Worm (Caenorhabditis elegans) whole organism, young adult: ENCODE results near the gene skih-2.
A peak's percentile ranks its signal among the peaks of the same experiment; 100 is the strongest.

Source experiments
- B0035.1 ChIP-seq: sonication (generic microtip); optimal IDR thresholded peaks from 2 replicates; lab custom pipeline; 2016; ENCODE audit warnings: missing genetic modification characterization, mild to moderate bottlenecking, missing compliant biosample characterization, missing genotype, missing genetic modification reagents
- F57C9.4 ChIP-seq: sonication (generic microtip); optimal IDR thresholded peaks from 2 replicates; lab custom pipeline; 2017; ENCODE audit warnings: mild to moderate bottlenecking, missing genetic modification characterization, missing compliant biosample characterization
- K11D2.4 ChIP-seq: fragments of 200-800 bp; sonication (Bioruptor generic); IDR thresholded peaks from 2 replicates; pipeline ENCODE4 v1.3.6; 2022; ENCODE audit warnings: missing genetic modification reagents, missing genetic modification characterization, missing compliant biosample characterization
- Y53F4B.3 ChIP-seq: fragments of 200-800 bp; sonication (Bioruptor generic); IDR thresholded peaks from 2 replicates; pipeline ENCODE4 v1.3.6; 2022; ENCODE audit warnings: missing genetic modification reagents, missing genetic modification characterization, missing compliant biosample characterization
- Y53G8AR.9 ChIP-seq: fragments of 200-800 bp; sonication (Bioruptor generic); conservative IDR thresholded peaks from 2 replicates; pipeline ENCODE4 v1.3.6; 2022; ENCODE audit warnings: missing genetic modification reagents, missing genetic modification characterization, missing compliant biosample characterization
- atf-7 ChIP-seq: sonication (generic microtip); optimal IDR thresholded peaks from 2 replicates; lab custom pipeline; 2017; ENCODE audit warnings: mild to moderate bottlenecking, missing genetic modification characterization, missing compliant biosample characterization
- athp-1 ChIP-seq: sonication (generic microtip); optimal IDR thresholded peaks from 2 replicates; lab custom pipeline; 2017; ENCODE audit warnings: mild to moderate bottlenecking, missing genetic modification characterization, missing compliant biosample characterization
- bed-1 ChIP-seq: fragments of 200-800 bp; sonication (Bioruptor generic); IDR thresholded peaks from 2 replicates; pipeline ENCODE4 v1.3.6; 2022; ENCODE audit warnings: missing genetic modification reagents, missing genetic modification characterization, missing compliant biosample characterization
- die-1 ChIP-seq: sonication (generic microtip); optimal IDR thresholded peaks from 2 replicates; lab custom pipeline; 2016; ENCODE audit warnings: missing genotype, mild to moderate bottlenecking, missing genetic modification characterization, missing compliant biosample characterization
- dpl-1 ChIP-seq: fragments of 150-350 bp; optimal IDR thresholded peaks from 2 replicates; lab custom pipeline; 2014; ENCODE audit warnings: missing biosample characterization, missing genetic modification reagents, missing genetic modification characterization
- ets-4 ChIP-seq: fragments of 200-800 bp; sonication (Bioruptor generic); optimal IDR thresholded peaks from 2 replicates; lab custom pipeline; 2018; ENCODE audit warnings: mild to moderate bottlenecking, missing genetic modification characterization, missing compliant biosample characterization
- hmg-1.2 ChIP-seq: fragments of 200-800 bp; sonication (Bioruptor generic); IDR thresholded peaks from 2 replicates; pipeline ENCODE4 v1.3.6; 2022; ENCODE audit warnings: missing genetic modification reagents, missing genetic modification characterization, missing compliant biosample characterization
- let-607 ChIP-seq, 2 experiments: fragments of 200-800 bp in 1 of 2; sonication (Bioruptor generic) in 1 of 2; sonication (generic microtip) in 1 of 2; optimal IDR thresholded peaks; 2 replicates each; lab custom pipeline; 2016 to 2018; ENCODE audit warnings: mild to moderate bottlenecking in 2 of 2, missing compliant biosample characterization in 2 of 2, missing genetic modification characterization in 2 of 2, moderate library complexity in 2 of 2, missing genotype in 1 of 2
- lir-1 ChIP-seq: fragments of 200-800 bp; sonication (Bioruptor generic); conservative IDR thresholded peaks from 2 replicates; pipeline ENCODE4 v1.3.6; 2022; ENCODE audit warnings: missing genetic modification reagents, missing genetic modification characterization, missing compliant biosample characterization
- rec-8 ChIP-seq, 2 experiments: sonication (generic microtip); optimal IDR thresholded peaks; 2 replicates each; lab custom pipeline; 2016; ENCODE audit warnings: mild to moderate bottlenecking in 2 of 2, missing genetic modification characterization in 2 of 2, missing genetic modification reagents in 2 of 2, missing genotype in 2 of 2, missing biosample characterization in 1 of 2, missing compliant biosample characterization in 1 of 2, moderate library complexity in 1 of 2
- somi-1 ChIP-seq: fragments of 200-800 bp; sonication (Bioruptor generic); optimal IDR thresholded peaks from 2 replicates; lab custom pipeline; 2018; ENCODE audit warnings: mild to moderate bottlenecking, missing genetic modification characterization, missing compliant biosample characterization
- unc-62 ChIP-seq: fragments of 150-350 bp; optimal IDR thresholded peaks from 2 replicates; lab custom pipeline; 2014; ENCODE audit warnings: missing biosample characterization, missing genetic modification reagents, missing genetic modification characterization
- xnd-1 ChIP-seq: sonication (generic microtip); optimal IDR thresholded peaks from 2 replicates; lab custom pipeline; 2016; ENCODE audit warnings: missing genotype, missing genetic modification reagents, missing genetic modification characterization, missing compliant biosample characterization
- ztf-26 ChIP-seq: sonication (generic microtip); optimal IDR thresholded peaks from 2 replicates; lab custom pipeline; 2017; ENCODE audit warnings: missing genetic modification characterization, missing compliant biosample characterization

The skih-2 gene

DNA sequence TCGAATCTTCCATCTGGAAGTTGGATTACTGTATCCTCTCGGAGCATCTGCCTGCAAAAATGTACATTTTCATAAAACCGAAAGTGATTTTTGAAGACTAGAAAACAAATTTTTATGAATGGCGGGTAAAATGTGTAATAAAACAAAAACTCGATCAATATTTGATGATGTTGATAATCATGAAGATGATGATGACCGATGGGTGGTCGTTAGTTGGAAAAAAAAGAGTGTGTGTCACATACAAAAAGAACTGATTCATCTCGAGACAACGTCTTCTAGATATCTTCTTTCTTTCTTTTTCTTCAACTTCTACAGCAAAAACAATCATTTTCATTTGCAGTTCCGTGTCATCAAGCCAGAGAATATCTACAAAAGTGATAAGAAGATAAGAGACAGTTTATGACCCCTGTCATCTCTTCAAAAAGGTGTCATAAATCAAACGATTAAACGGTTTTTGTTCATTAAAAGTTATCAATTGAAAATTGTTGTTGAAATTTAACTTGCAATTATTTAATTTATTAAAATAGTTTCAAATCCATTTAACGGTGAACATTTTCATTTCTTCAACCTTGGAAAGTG, 49.6 kb downstream of the skih-2 start, which contains the start of gene bcc-1:
Gene bcc-1, minus strand, starts transcription at position 51 of the 579 bp plus-strand sequence.
- peak; percentile 5 for TF ChIP-seq ztf-26 (tag; lab: Kevin White, UChicago)
- no peak for TF ChIP-seq Y53F4B.3
- no peak for TF ChIP-seq F57C9.4 (tag; lab: Kevin White, UChicago)
- TF ChIP-seq rec-8 (tag; optimal IDR thresholded peaks at IDR 0.05; lab: Kevin White, UChicago) = no peak
- peak; percentile 49 for TF ChIP-seq somi-1 (GFP tag; lab: Kevin White, UChicago)
- TF ChIP-seq let-607 (tag; optimal IDR thresholded peaks at IDR 0.05; lab: Kevin White, UChicago) = no peak

DNA sequence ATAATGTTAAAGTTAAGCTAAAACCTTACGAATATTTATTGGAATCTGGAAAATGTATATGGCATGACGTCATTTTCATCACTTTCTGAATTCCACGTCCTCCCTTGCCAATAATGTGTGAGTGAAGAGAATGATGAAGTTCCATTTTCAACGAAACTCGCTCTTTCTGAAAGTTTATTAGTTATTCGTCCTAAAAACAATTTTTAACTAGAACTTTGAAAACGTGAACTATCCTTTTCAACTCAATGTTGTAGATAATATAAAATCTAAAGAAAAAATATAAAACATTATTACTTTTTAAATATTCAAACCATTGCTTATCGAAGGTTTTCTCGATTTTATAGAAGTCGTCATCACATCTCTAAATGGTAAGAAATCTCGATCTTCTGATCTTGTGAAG, 52.6 kb downstream of the skih-2 start, which contains the start of gene M7.7:
Gene M7.7, plus strand, starts transcription at position 301 of the 400 bp plus-strand sequence.
- TF ChIP-seq dpl-1 (no peak), lir-1 (GFP tag; lab: Robert Waterston, UW) (no peak), K11D2.4 (GFP tag; lab: Robert Waterston, UW) (no peak), hmg-1.2 (GFP tag; lab: Robert Waterston, UW) (no peak), die-1 (tag; lab: Kevin White, UChicago) (no peak), somi-1 (GFP tag; lab: Kevin White, UChicago) (no peak), xnd-1 (tag; lab: Kevin White, UChicago) (no peak), Y53G8AR.9 (GFP tag; lab: Robert Waterston, UW) (no peak), B0035.1 (tag; lab: Kevin White, UChicago) (no peak), atf-7 (no peak), ets-4 (no peak), unc-62 (GFP tag; lab: Kevin White, UChicago) (no peak), bed-1 (GFP tag; lab: Robert Waterston, UW) (no peak), athp-1 (tag; lab: Kevin White, UChicago) (no peak)
